Worm (Caenorhabditis elegans): ENCODE measurements around the gene ZK1127.13.
"Not testable (repeated sequence)": the region's sequence is repeated elsewhere in the genome, so short reads cannot be mapped to it uniquely, and the experiment has no call there.

DNA sequence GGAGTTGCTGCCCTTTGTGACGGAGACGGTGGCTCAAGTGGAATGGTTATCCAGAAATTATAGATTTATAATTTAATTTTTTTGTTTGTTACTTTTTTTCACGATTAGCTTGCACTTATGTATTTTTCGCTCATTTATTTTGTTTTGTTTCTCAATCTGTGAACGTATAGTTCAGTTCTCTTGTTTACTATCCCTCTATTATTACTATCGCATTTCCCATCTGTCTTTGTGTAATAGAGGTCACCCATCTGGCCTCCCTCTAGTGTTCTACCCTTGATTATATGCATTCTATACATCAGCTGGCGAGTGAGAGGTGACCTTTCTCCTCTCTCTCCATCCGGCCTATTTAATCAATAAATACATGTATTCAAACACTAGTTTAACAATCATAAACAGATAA lies 30.9 kb downstream of the ZK1127.13 start, which contains the start of the genes T02G5.14 and T02G5.15:
- not testable (repeated sequence) for TF ChIP-seq nhr-76, mab-5, unc-39 (tag; optimal IDR thresholded peaks at IDR 0.05)
